Fruit fly (Drosophila melanogaster) whole organism, embryonic: ENCODE measurements around the gene CG15306.

Experiments used
- CG15011 ChIP-seq: fragments of 200-800 bp; sonication (Bioruptor generic); optimal IDR thresholded peaks from 3 replicates; lab custom pipeline; 2018; ENCODE audit warnings: missing biosample characterization, mild to moderate bottlenecking, missing genetic modification characterization
- CG1529 ChIP-seq: fragments of 200-800 bp; sonication (Bioruptor generic); optimal IDR thresholded peaks from 3 replicates; lab custom pipeline; 2018; ENCODE audit warnings: missing biosample characterization, missing genetic modification characterization
- CG6175 ChIP-seq: fragments of 200-800 bp; sonication (Bioruptor generic); IDR thresholded peaks from 3 replicates; pipeline ENCODE4 v1.3.6; 2022; ENCODE audit warnings: missing biosample characterization, missing genetic modification characterization
- Lpt ChIP-seq: fragments of >200 bp; optimal IDR thresholded peaks from 2 replicates; lab custom pipeline; 2018; ENCODE audit warnings: missing biosample characterization, missing genetic modification characterization
- NC2α ChIP-seq: fragments of 200-800 bp; sonication (Bioruptor generic); optimal IDR thresholded peaks from 2 replicates; lab custom pipeline; 2016; ENCODE audit warnings: missing biosample characterization, missing genetic modification characterization
- Opbp ChIP-seq: fragments of 200-800 bp; sonication (Bioruptor generic); IDR thresholded peaks from 3 replicates; pipeline ENCODE4 v1.3.6; 2022; ENCODE audit warnings: missing biosample characterization, missing genetic modification characterization; ENCODE audit not compliant: partially characterized antibody
- YL-1 ChIP-seq: fragments of 200-800 bp; sonication (Bioruptor generic); optimal IDR thresholded peaks from 3 replicates; lab custom pipeline; 2017; ENCODE audit warnings: missing biosample characterization, mild to moderate bottlenecking, missing genetic modification characterization
- cg ChIP-seq: fragments of 200-800 bp; sonication (Bioruptor generic); optimal IDR thresholded peaks from 3 replicates; lab custom pipeline; 2019; ENCODE audit warnings: missing biosample characterization, mild to moderate bottlenecking, missing genetic modification characterization, moderate library complexity
- fd64A ChIP-seq: fragments of 200-800 bp; sonication (Bioruptor generic); optimal IDR thresholded peaks from 3 replicates; lab custom pipeline; 2018; ENCODE audit warnings: missing biosample characterization, mild to moderate bottlenecking, missing genetic modification characterization
- pfk ChIP-seq: fragments of 200-800 bp; sonication (Bioruptor generic); optimal IDR thresholded peaks from 2 replicates; lab custom pipeline; 2018; ENCODE audit warnings: missing biosample characterization, mild to moderate bottlenecking, missing genetic modification characterization, moderate library complexity
- pzg ChIP-seq: fragments of 200-800 bp; sonication (Bioruptor generic); optimal IDR thresholded peaks from 3 replicates; lab custom pipeline; 2018; ENCODE audit warnings: missing biosample characterization, mild to moderate bottlenecking, missing genetic modification characterization, moderate library complexity
- salm ChIP-seq: fragments of 200-800 bp; sonication (Bioruptor generic); optimal IDR thresholded peaks from 2 replicates; lab custom pipeline; 2018; ENCODE audit warnings: missing biosample characterization, mild to moderate bottlenecking, missing genetic modification characterization

- TF ChIP-seq Opbp (GFP tag; lab: Robert Waterston, UW) (no peak), CG6175 (GFP tag; lab: Robert Waterston, UW) (no peak), cg (GFP tag; lab: Kevin White, UChicago) (no peak), NC2α (GFP tag; lab: Kevin White, UChicago) (no peak), YL-1 (GFP tag; lab: Kevin White, UChicago) (no peak), Lpt (GFP tag; lab: Kevin White, UChicago) (no peak), CG1529 (no peak), CG15011 (no peak), pzg (GFP tag; lab: Kevin White, UChicago) (no peak), fd64A (GFP tag; lab: Kevin White, UChicago) (no peak), pfk (GFP tag; lab: Kevin White, UChicago) (no peak), salm (tag; lab: Kevin White, UChicago) (no peak)
Observed at dm6 chrX:10369763-10370162, 38.1 kb upstream of the CG15306 start.
